Fruit fly (Drosophila melanogaster) whole organism, embryonic: ENCODE measurements around the gene CG46304.

ENCODE experiments used
- ATbp ChIP-seq: fragments of 200-800 bp; sonication (Bioruptor generic); optimal IDR thresholded peaks from 2 replicates; lab custom pipeline; 2017; ENCODE audit warnings: missing biosample characterization, mild to moderate bottlenecking, missing genetic modification characterization, missing genetic modification reagents
- CG10462 ChIP-seq: fragments of 200-800 bp; sonication (Bioruptor generic); optimal IDR thresholded peaks from 2 replicates; lab custom pipeline; 2016; ENCODE audit warnings: missing biosample characterization, missing genetic modification characterization
- CG10565 ChIP-seq: fragments of 200-800 bp; sonication (Bioruptor generic); optimal IDR thresholded peaks from 3 replicates; lab custom pipeline; 2016; ENCODE audit warnings: missing biosample characterization, mild to moderate bottlenecking, missing genetic modification characterization
- CG10979 ChIP-seq: fragments of 200-800 bp; sonication (Bioruptor generic); optimal IDR thresholded peaks from 2 replicates; lab custom pipeline; 2018; ENCODE audit warnings: missing biosample characterization, mild to moderate bottlenecking, missing genetic modification characterization, moderate library complexity
- CG11560 ChIP-seq: fragments of 200-800 bp; sonication (Bioruptor generic); IDR thresholded peaks from 3 replicates; pipeline ENCODE4 v1.3.6; 2022; ENCODE audit warnings: missing biosample characterization, missing genetic modification characterization
- CG12769 ChIP-seq: fragments of 200-800 bp; sonication (Bioruptor generic); optimal IDR thresholded peaks from 2 replicates; lab custom pipeline; 2019; ENCODE audit warnings: missing biosample characterization, mild to moderate bottlenecking, missing genetic modification characterization, moderate library complexity
- CG14667 ChIP-seq: fragments of 200-800 bp; sonication (Bioruptor generic); IDR thresholded peaks from 2 replicates; pipeline ENCODE4 v1.3.6; 2022; ENCODE audit warnings: missing biosample characterization, missing genetic modification characterization
- CG15601 ChIP-seq: fragments of 200-800 bp; sonication (Bioruptor generic); optimal IDR thresholded peaks from 3 replicates; lab custom pipeline; 2019; ENCODE audit warnings: missing biosample characterization, mild to moderate bottlenecking, missing genetic modification characterization, moderate library complexity
- CG1602 ChIP-seq: fragments of 200-800 bp; sonication (Bioruptor generic); optimal IDR thresholded peaks from 3 replicates; lab custom pipeline; 2016; ENCODE audit warnings: missing biosample characterization, missing genetic modification characterization
- CG17568 ChIP-seq: fragments of 200-800 bp; sonication (Bioruptor generic); optimal IDR thresholded peaks from 2 replicates; lab custom pipeline; 2018; ENCODE audit warnings: missing biosample characterization, mild to moderate bottlenecking, missing genetic modification characterization, moderate library complexity
- CG18011 ChIP-seq: fragments of 200-800 bp; sonication (Bioruptor generic); optimal IDR thresholded peaks from 2 replicates; lab custom pipeline; 2017; ENCODE audit warnings: missing biosample characterization, missing genetic modification characterization, mild to moderate bottlenecking, moderate library complexity, missing genotype
- CG2199 ChIP-seq: fragments of 200-800 bp; sonication (Bioruptor generic); IDR thresholded peaks from 3 replicates; pipeline ENCODE4 v1.3.6; 2022; ENCODE audit warnings: missing biosample characterization, missing genetic modification characterization
- CG2678 ChIP-seq: fragments of 200-800 bp; sonication (Bioruptor generic); optimal IDR thresholded peaks from 3 replicates; lab custom pipeline; 2019; ENCODE audit warnings: missing biosample characterization, mild to moderate bottlenecking, missing genetic modification characterization, moderate library complexity
- CG30020 ChIP-seq: fragments of 200-800 bp; optimal IDR thresholded peaks from 2 replicates; lab custom pipeline; 2019; ENCODE audit warnings: missing biosample characterization, mild to moderate bottlenecking, missing genetic modification characterization, moderate library complexity
- CG3726 ChIP-seq: fragments of 200-800 bp; sonication (Bioruptor generic); IDR thresholded peaks from 3 replicates; pipeline ENCODE4, ENCODE4 v1.3.6; 2022; ENCODE audit warnings: missing biosample characterization, missing genetic modification characterization
- CG4617 ChIP-seq: fragments of 200-800 bp; sonication (Bioruptor generic); optimal IDR thresholded peaks from 3 replicates; lab custom pipeline; 2016; ENCODE audit warnings: missing biosample characterization, missing genetic modification characterization, borderline replicate concordance
- CG4854 ChIP-seq: fragments of 200-800 bp; sonication (Bioruptor generic); optimal IDR thresholded peaks from 2 replicates; lab custom pipeline; 2016; ENCODE audit warnings: missing biosample characterization, missing genetic modification characterization, inconsistent platforms
- CG6272 ChIP-seq: fragments of 200-800 bp; sonication (Bioruptor generic); IDR thresholded peaks from 2 replicates; pipeline ENCODE4 v1.3.6; 2022; ENCODE audit warnings: missing biosample characterization, missing genetic modification characterization
- CG8281 ChIP-seq: fragments of 200-800 bp; sonication (Bioruptor generic); optimal IDR thresholded peaks from 2 replicates; lab custom pipeline; 2018; ENCODE audit warnings: missing biosample characterization, mild to moderate bottlenecking, missing genetic modification characterization, moderate library complexity
- CG9727 ChIP-seq: fragments of 200-800 bp; sonication (Bioruptor generic); optimal IDR thresholded peaks from 3 replicates; lab custom pipeline; 2017; ENCODE audit warnings: missing biosample characterization, mild to moderate bottlenecking, missing genetic modification characterization
- CHES-1-like ChIP-seq: fragments of 200-800 bp; sonication (Bioruptor generic); optimal IDR thresholded peaks from 2 replicates; lab custom pipeline; 2016; ENCODE audit warnings: missing biosample characterization, missing genetic modification characterization
- Dad ChIP-seq: fragments of 200-800 bp; sonication (Bioruptor generic); optimal IDR thresholded peaks from 3 replicates; lab custom pipeline; 2016; ENCODE audit warnings: missing biosample characterization, missing genetic modification characterization
- Elba2 ChIP-seq: fragments of 200-800 bp; sonication (Bioruptor generic); optimal IDR thresholded peaks from 3 replicates; lab custom pipeline; 2016; ENCODE audit warnings: missing biosample characterization, missing genetic modification characterization
- Fer3 ChIP-seq: fragments of 200-800 bp; sonication (Bioruptor generic); optimal IDR thresholded peaks from 2 replicates; lab custom pipeline; 2018; ENCODE audit warnings: missing biosample characterization, mild to moderate bottlenecking, missing genetic modification characterization, moderate library complexity
- HLH54F ChIP-seq: fragments of 200-800 bp; sonication (Bioruptor generic); optimal IDR thresholded peaks from 3 replicates; lab custom pipeline; 2016; ENCODE audit warnings: missing biosample characterization, missing genetic modification characterization
- Hey ChIP-seq: fragments of 200-800 bp; sonication (Bioruptor generic); optimal IDR thresholded peaks from 3 replicates; lab custom pipeline; 2018; ENCODE audit warnings: missing biosample characterization, mild to moderate bottlenecking, missing genetic modification characterization
- Hr78 ChIP-seq, 2 experiments: fragments of 200-800 bp in 1 of 2; fragments of >200 bp in 1 of 2; sonication (Bioruptor generic) in 1 of 2; optimal IDR thresholded peaks; 2 replicates each; lab custom pipeline; 2017 to 2019; ENCODE audit warnings: missing biosample characterization in 2 of 2, missing genetic modification characterization in 2 of 2, mild to moderate bottlenecking in 1 of 2, moderate library complexity in 1 of 2
- MESR4 ChIP-seq: fragments of 200-800 bp; sonication (Bioruptor generic); optimal IDR thresholded peaks from 2 replicates; lab custom pipeline; 2018; ENCODE audit warnings: missing biosample characterization, mild to moderate bottlenecking, missing genetic modification characterization, moderate library complexity
- NC2β ChIP-seq: fragments of 200-800 bp; sonication (Bioruptor generic); optimal IDR thresholded peaks from 2 replicates; lab custom pipeline; 2016; ENCODE audit warnings: missing biosample characterization, missing genetic modification characterization
- NK7.1 ChIP-seq: fragments of 200-800 bp; sonication (Bioruptor generic); optimal IDR thresholded peaks from 3 replicates; lab custom pipeline; 2016; ENCODE audit warnings: missing biosample characterization, missing genetic modification characterization
- NfI ChIP-seq: fragments of 200-800 bp; sonication (Bioruptor generic); optimal IDR thresholded peaks from 3 replicates; lab custom pipeline; 2018; ENCODE audit warnings: missing biosample characterization, mild to moderate bottlenecking, missing genetic modification characterization, moderate library complexity
- Ptx1 ChIP-seq: fragments of 200-800 bp; sonication (Bioruptor generic); IDR thresholded peaks from 2 replicates; pipeline ENCODE4 v1.3.6; 2022; ENCODE audit warnings: missing biosample characterization, missing genetic modification characterization
- Sry-δ ChIP-seq: fragments of 200-800 bp; sonication (Bioruptor generic); optimal IDR thresholded peaks from 2 replicates; lab custom pipeline; 2016; ENCODE audit warnings: missing biosample characterization, missing genetic modification characterization
- Ssrp ChIP-seq: fragments of 200-800 bp; sonication (Bioruptor generic); optimal IDR thresholded peaks from 2 replicates; lab custom pipeline; 2018; ENCODE audit warnings: missing biosample characterization, mild to moderate bottlenecking, missing genetic modification characterization, moderate library complexity
- bsh ChIP-seq, 2 experiments: fragments of 200-800 bp; sonication (Bioruptor generic); optimal IDR thresholded peaks; 2 replicates each; lab custom pipeline; 2017 to 2018; ENCODE audit warnings: mild to moderate bottlenecking in 2 of 2, missing biosample characterization in 2 of 2, missing genetic modification characterization in 2 of 2, moderate library complexity in 1 of 2
- corto ChIP-seq: fragments of 200-800 bp; sonication (Bioruptor generic); optimal IDR thresholded peaks from 2 replicates; lab custom pipeline; 2016; ENCODE audit warnings: missing biosample characterization, mild to moderate bottlenecking, missing genetic modification characterization, moderate library complexity
- crp ChIP-seq, 2 experiments: fragments of 200-800 bp; sonication (Bioruptor generic); optimal IDR thresholded peaks; 2 replicates in 1 of 2; 3 replicates in 1 of 2; lab custom pipeline; 2017; ENCODE audit warnings: missing biosample characterization in 2 of 2, missing genetic modification characterization in 2 of 2, mild to moderate bottlenecking in 1 of 2, moderate library complexity in 1 of 2
- dan ChIP-seq: fragments of 200-800 bp; sonication (Bioruptor generic); IDR thresholded peaks from 2 replicates; pipeline ENCODE4 v1.3.6; 2022; ENCODE audit warnings: missing biosample characterization, missing genetic modification characterization
- dati ChIP-seq: fragments of 200-800 bp; sonication (Bioruptor generic); IDR thresholded peaks from 2 replicates; pipeline ENCODE4 v1.3.6; 2022; ENCODE audit warnings: missing biosample characterization, missing genetic modification characterization
- dimm ChIP-seq: fragments of 200-800 bp; sonication (Bioruptor generic); IDR thresholded peaks from 2 replicates; pipeline ENCODE4 v1.3.6; 2022; ENCODE audit warnings: missing biosample characterization, missing genetic modification characterization
- emc ChIP-seq: fragments of 200-800 bp; sonication (Bioruptor generic); optimal IDR thresholded peaks from 2 replicates; lab custom pipeline; 2016; ENCODE audit warnings: missing biosample characterization, missing genetic modification characterization
- fd96Cb ChIP-seq: fragments of 200-800 bp; sonication (Bioruptor generic); optimal IDR thresholded peaks from 2 replicates; lab custom pipeline; 2018; ENCODE audit warnings: missing biosample characterization, mild to moderate bottlenecking, missing genetic modification characterization, moderate library complexity
- fru ChIP-seq: fragments of >200 bp; optimal IDR thresholded peaks from 2 replicates; lab custom pipeline; 2017
- grau ChIP-seq: fragments of 200-800 bp; optimal IDR thresholded peaks from 3 replicates; lab custom pipeline; 2019; ENCODE audit warnings: missing biosample characterization, mild to moderate bottlenecking, missing genetic modification characterization, moderate library complexity
- kah ChIP-seq: fragments of 200-800 bp; sonication (Bioruptor generic); optimal IDR thresholded peaks from 2 replicates; lab custom pipeline; 2018; ENCODE audit warnings: missing biosample characterization, mild to moderate bottlenecking, missing genetic modification characterization
- lmd ChIP-seq: fragments of 200-800 bp; sonication (Bioruptor generic); IDR thresholded peaks from 2 replicates; pipeline ENCODE4 v1.3.6; 2022; ENCODE audit warnings: missing biosample characterization, missing genetic modification characterization
- onecut ChIP-seq: fragments of 200-800 bp; sonication (Bioruptor generic); IDR thresholded peaks from 2 replicates; pipeline ENCODE4 v1.3.6; 2022; ENCODE audit warnings: missing biosample characterization, missing genetic modification characterization
- pan ChIP-seq, 4 experiments: fragments of >200 bp in 3 of 4; fragments of 200-800 bp in 1 of 4; sonication (Bioruptor generic) in 1 of 4; optimal IDR thresholded peaks in 3 of 4; IDR thresholded peaks in 1 of 4; 2 replicates each; pipeline versions ENCODE4 v1.3.6 to Lab custom; 2017 to 2022; ENCODE audit warnings: missing biosample characterization in 2 of 4, missing genetic modification characterization in 2 of 4, mixed read lengths in 1 of 4
- trem ChIP-seq: fragments of 200-800 bp; optimal IDR thresholded peaks from 3 replicates; lab custom pipeline; 2019; ENCODE audit warnings: missing biosample characterization, mild to moderate bottlenecking, missing genetic modification characterization, moderate library complexity
- vvl ChIP-seq: fragments of 200-800 bp; sonication (Bioruptor generic); IDR thresholded peaks from 2 replicates; pipeline ENCODE4 v1.3.6; 2022; ENCODE audit warnings: missing biosample characterization, missing genetic modification characterization

Gene CG46304

dm6 chr2L:18899254-18899653 is 46.9 kb upstream of the CG46304 start (continued):
- TF ChIP-seq grau (peak; percentile 70), CG30020 (tag; lab: Kevin White, UChicago) (peak; percentile 26), emc (GFP tag; lab: Kevin White, UChicago) (no peak), CG10979 (tag; lab: Kevin White, UChicago) (peak; percentile 89), onecut (GFP tag; lab: Robert Waterston, UW) (no peak; the same call in 1 of the 2 replicates), NfI (GFP tag; lab: Kevin White, UChicago) (peak; percentile 43), ATbp (GFP tag; lab: Kevin White, UChicago) (peak; percentile 73), vvl (GFP tag; lab: Robert Waterston, UW) (peak; percentile 84), CG1602 (GFP tag; lab: Kevin White, UChicago) (peak; percentile 60), CG10462 (GFP tag; lab: Kevin White, UChicago) (peak; percentile 26), CG4854 (GFP tag; lab: Kevin White, UChicago) (no peak), CG2678 (tag; lab: Kevin White, UChicago) (peak; percentile 73), NK7.1 (GFP tag; lab: Kevin White, UChicago) (no peak), Hr78 (GFP tag; optimal IDR thresholded peaks at IDR 0.05; lab: Kevin White, UChicago) (peak in 1 of 2 experiments; percentile 49), CG18011 (GFP tag; lab: Kevin White, UChicago) (no peak), corto (GFP tag; lab: Kevin White, UChicago) (no peak), Sry-δ (GFP tag; lab: Kevin White, UChicago) (peak; percentile 5), dati (GFP tag; lab: Robert Waterston, UW) (no peak), CG3726 (no peak), Dad (GFP tag; lab: Kevin White, UChicago) (peak; percentile 40), CG9727 (peak; percentile 70), CG17568 (GFP tag; lab: Kevin White, UChicago) (peak; percentile 55), CG10565 (peak; percentile 7), CG12769 (tag; lab: Kevin White, UChicago) (peak; percentile 19), MESR4 (GFP tag; lab: Kevin White, UChicago) (no peak), CG11560 (tag; lab: Robert Waterston, UW) (no peak), pan (optimal IDR thresholded peaks at IDR 0.05; lab: Kevin White, UChicago) (no peak), pan (GFP tag; optimal IDR thresholded peaks at IDR 0.05 in 1 of 2, IDR thresholded peaks at IDR 0.05 in 1 of 2) (peak in 1 of 2 experiments; percentile 53), CG15601 (tag; lab: Kevin White, UChicago) (peak; percentile 80), fru (lab: Kevin White, UChicago) (no peak), CG6272 (GFP tag; lab: Robert Waterston, UW) (no peak), CG2199 (GFP tag; lab: Robert Waterston, UW) (no peak), Ssrp (peak; percentile 81), CG14667 (peak; percentile 47; the same call in 1 of the 2 replicates), Fer3 (peak; percentile 34), dimm (no peak), crp (GFP tag; optimal IDR thresholded peaks at IDR 0.05; lab: Kevin White, UChicago) (no peak), Elba2 (peak; percentile 6), CG4617 (GFP tag; lab: Kevin White, UChicago) (no peak), bsh (GFP tag; optimal IDR thresholded peaks at IDR 0.05; lab: Kevin White, UChicago) (peak in 1 of 2 experiments; percentile 94), lmd (GFP tag; lab: Robert Waterston, UW) (peak; percentile 62), kah (GFP tag; lab: Kevin White, UChicago) (peak; percentile 14), dan (GFP tag; lab: Robert Waterston, UW) (peak; percentile 52), HLH54F (GFP tag; lab: Kevin White, UChicago) (peak; percentile 10), Hey (no peak), fd96Cb (tag; lab: Kevin White, UChicago) (peak; percentile 82), NC2β (GFP tag; lab: Kevin White, UChicago) (peak; percentile 69), CG8281 (peak; percentile 34), CHES-1-like (GFP tag; lab: Kevin White, UChicago) (peak; percentile 3), trem (tag; lab: Kevin White, UChicago) (peak; percentile 83), Ptx1 (GFP tag; lab: Robert Waterston, UW) (peak; percentile 52; the same call in 1 of the 2 replicates)
